Fruit fly (Drosophila melanogaster) whole organism, embryonic: Measurements from ENCODE around the gene Drsl2.

ENCODE experiments used
- CG17359 ChIP-seq: fragments of 200-800 bp; sonication (Bioruptor generic); optimal IDR thresholded peaks from 3 replicates; lab custom pipeline; 2018; ENCODE audit warnings: missing biosample characterization, mild to moderate bottlenecking, missing genetic modification characterization, moderate library complexity
- CG18764 ChIP-seq: fragments of 200-800 bp; sonication (Bioruptor generic); optimal IDR thresholded peaks from 3 replicates; lab custom pipeline; 2016; ENCODE audit warnings: missing biosample characterization, missing genetic modification characterization
- CG3407 ChIP-seq: fragments of 200-800 bp; sonication (Bioruptor generic); optimal IDR thresholded peaks from 2 replicates; lab custom pipeline; 2018; ENCODE audit warnings: missing biosample characterization, mild to moderate bottlenecking, missing genetic modification characterization
- CG8478 ChIP-seq: fragments of >200 bp; optimal IDR thresholded peaks from 2 replicates; lab custom pipeline; 2018
- CoRest ChIP-seq: fragments of 200-800 bp; sonication (Bioruptor generic); optimal IDR thresholded peaks from 3 replicates; lab custom pipeline; 2018; ENCODE audit warnings: missing biosample characterization, mild to moderate bottlenecking, missing genetic modification characterization, moderate library complexity
- Rfx ChIP-seq: fragments of 200-800 bp; sonication (Bioruptor generic); IDR thresholded peaks from 2 replicates; pipeline ENCODE4 v1.3.6; 2022; ENCODE audit warnings: missing biosample characterization, missing genetic modification characterization
- sisA ChIP-seq: fragments of 200-800 bp; sonication (Bioruptor generic); IDR thresholded peaks from 2 replicates; pipeline ENCODE4 v1.3.6; 2022; ENCODE audit warnings: missing biosample characterization, missing genetic modification characterization
- wek ChIP-seq: fragments of 200-800 bp; sonication (Bioruptor generic); optimal IDR thresholded peaks from 3 replicates; lab custom pipeline; 2018; ENCODE audit warnings: missing biosample characterization, mild to moderate bottlenecking, missing genetic modification characterization, moderate library complexity
- zfh2 ChIP-seq: fragments of 200-800 bp; sonication (Bioruptor generic); optimal IDR thresholded peaks from 2 replicates; lab custom pipeline; 2016; ENCODE audit warnings: missing biosample characterization, missing genetic modification characterization

DNA sequence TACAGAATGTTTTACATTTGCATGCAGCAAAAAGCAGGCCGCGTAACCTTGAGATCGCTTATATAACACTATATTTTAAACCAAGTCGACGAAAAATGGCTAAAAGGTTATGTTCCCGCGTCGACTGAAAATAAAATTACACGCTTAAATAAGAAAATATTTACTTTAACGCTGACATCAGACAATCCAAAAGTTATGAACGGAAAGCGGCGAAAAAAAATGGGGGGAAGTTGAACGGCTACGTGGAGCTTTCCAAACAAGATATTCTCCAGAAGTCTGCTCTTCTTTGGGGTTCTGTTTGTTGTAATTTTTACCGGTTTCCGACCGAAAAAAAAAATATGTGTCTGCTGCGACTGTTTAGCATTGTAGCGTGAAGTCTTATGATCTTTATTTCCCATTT, 30.4 kb downstream of the Drsl2 start:
- no peak for TF ChIP-seq zfh2 (GFP tag; lab: Kevin White, UChicago)
- TF ChIP-seq CG17359 (tag; lab: Kevin White, UChicago) = no peak
- TF ChIP-seq CG18764 (GFP tag; lab: Kevin White, UChicago) = no peak
- no peak for TF ChIP-seq CG8478
- no peak for TF ChIP-seq CoRest
- TF ChIP-seq sisA (GFP tag; lab: Robert Waterston, UW) = no peak
- no peak for TF ChIP-seq CG3407 (GFP tag; lab: Kevin White, UChicago)
- TF ChIP-seq Rfx (GFP tag; lab: Robert Waterston, UW) = no peak
- TF ChIP-seq wek (GFP tag; lab: Kevin White, UChicago) = no peak
